Fruit fly (Drosophila melanogaster) whole organism, prepupa: Measurements from ENCODE around the gene CG31917.

ENCODE experiments used
- CG3032 ChIP-seq: fragments of 200-800 bp; optimal IDR thresholded peaks from 2 replicates; lab custom pipeline; 2019; ENCODE audit warnings: missing biosample characterization, mild to moderate bottlenecking, missing genetic modification characterization, moderate library complexity
- CG6792 ChIP-seq: fragments of 200-800 bp; sonication (Bioruptor generic); optimal IDR thresholded peaks from 3 replicates; lab custom pipeline; 2016; ENCODE audit warnings: missing biosample characterization, missing genetic modification characterization
- CG9139 ChIP-seq: fragments of 200-800 bp; sonication (Bioruptor generic); optimal IDR thresholded peaks from 3 replicates; lab custom pipeline; 2017; ENCODE audit warnings: missing biosample characterization, mild to moderate bottlenecking, missing genetic modification characterization
- Hr39 ChIP-seq: fragments of 200-800 bp; sonication (Bioruptor generic); optimal IDR thresholded peaks from 2 replicates; lab custom pipeline; 2016; ENCODE audit warnings: missing biosample characterization, missing genetic modification characterization
- fd59A ChIP-seq: fragments of 200-800 bp; sonication (Bioruptor generic); optimal IDR thresholded peaks from 2 replicates; lab custom pipeline; 2017; ENCODE audit warnings: missing biosample characterization, mild to moderate bottlenecking, missing genetic modification characterization, missing genetic modification reagents

DNA sequence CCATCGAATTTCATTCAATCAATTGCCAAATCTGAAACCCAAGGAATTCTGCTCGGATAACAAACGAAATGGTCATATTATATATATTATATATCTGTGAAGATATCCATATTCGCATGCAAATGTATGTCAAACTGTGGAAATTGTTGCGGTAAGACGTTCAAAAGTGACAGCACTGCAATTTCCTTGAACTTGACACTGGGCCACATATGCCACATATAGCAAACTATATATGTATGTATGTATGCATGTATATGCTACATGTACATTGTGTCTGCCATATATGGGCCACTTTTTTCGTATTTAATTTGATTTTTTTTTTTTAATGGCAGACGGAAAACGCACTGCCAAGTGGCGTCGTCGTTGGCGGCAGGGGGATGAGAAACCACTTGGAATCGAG lies 9.8 kb upstream of the CG31917 start:
- TF ChIP-seq fd59A (no peak), CG9139 (no peak), CG3032 (tag; lab: Kevin White, UChicago) (no peak), CG6792 (no peak), Hr39 (GFP tag; lab: Kevin White, UChicago) (no peak)
